Worm (Caenorhabditis elegans): Measurements from ENCODE around the gene ekl-6.

DNA sequence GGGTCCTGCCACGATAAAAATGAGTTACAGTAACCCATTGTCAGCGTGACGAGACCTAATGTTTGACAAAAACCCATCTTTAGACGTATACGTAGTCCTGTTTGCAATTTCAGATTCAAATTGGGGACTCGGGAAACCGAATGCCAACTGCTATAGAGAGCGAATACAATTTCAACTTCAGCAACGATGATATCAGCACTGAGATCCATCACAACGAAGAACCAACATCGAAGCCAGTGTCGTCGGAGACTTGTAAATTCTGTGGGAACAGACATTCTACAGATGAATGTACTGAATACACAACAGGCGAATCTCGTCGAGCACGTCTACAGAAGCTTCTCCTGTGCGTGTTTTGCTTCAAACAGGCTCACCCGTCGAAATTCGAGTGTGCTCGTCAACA is 21.4 kb downstream of the ekl-6 start:
- no peak for TF ChIP-seq unc-62 (GFP tag; optimal IDR thresholded peaks at IDR 0.05)
- TF ChIP-seq lin-13 (tag; optimal IDR thresholded peaks at IDR 0.05) = no peak
- no peak for TF ChIP-seq pha-4 (tag; optimal IDR thresholded peaks at IDR 0.05)
- TF ChIP-seq lsy-2 (tag; optimal IDR thresholded peaks at IDR 0.05) = no peak
- no peak for TF ChIP-seq mep-1 (tag; optimal IDR thresholded peaks at IDR 0.05)
- TF ChIP-seq nhr-237 (tag; optimal IDR thresholded peaks at IDR 0.05) = no peak
- TF ChIP-seq cnd-1 (tag; optimal IDR thresholded peaks at IDR 0.05) = no peak
- TF ChIP-seq ztf-11 (tag; optimal IDR thresholded peaks at IDR 0.05) = no peak
- no peak for TF ChIP-seq blmp-1 (tag; optimal IDR thresholded peaks at IDR 0.05)
- no peak for TF ChIP-seq nhr-2 (tag; optimal IDR thresholded peaks at IDR 0.05)

Measured in whole organism, mixed stage, embryonic.